Worm (Caenorhabditis elegans) whole organism, early embryonic: ENCODE measurements around the gene C06E1.11.

Experiments used
- B0310.2 ChIP-seq: sonication (generic microtip); optimal IDR thresholded peaks from 2 replicates; lab custom pipeline; 2016; ENCODE audit warnings: mild to moderate bottlenecking, missing genetic modification characterization, missing compliant biosample characterization
- F13C5.2 ChIP-seq: sonication (generic microtip); optimal IDR thresholded peaks from 2 replicates; lab custom pipeline; 2017; ENCODE audit warnings: mild to moderate bottlenecking, missing genetic modification characterization, inconsistent platforms, missing compliant biosample characterization
- aly-1 ChIP-seq: sonication (generic microtip); optimal IDR thresholded peaks from 2 replicates; lab custom pipeline; 2016; ENCODE audit warnings: missing genetic modification characterization, missing compliant biosample characterization
- ama-1 ChIP-seq: fragments of 150-350 bp; optimal IDR thresholded peaks from 2 replicates; lab custom pipeline; 2014
- ceh-13 ChIP-seq: fragments of 200-800 bp; sonication (Bioruptor generic); optimal IDR thresholded peaks from 2 replicates; lab custom pipeline; 2018; ENCODE audit warnings: mild to moderate bottlenecking, missing genetic modification characterization, missing compliant biosample characterization
- ceh-36 ChIP-seq: sonication (generic microtip); optimal IDR thresholded peaks from 2 replicates; lab custom pipeline; 2016; ENCODE audit warnings: missing genetic modification characterization, inconsistent platforms, missing compliant biosample characterization
- ets-7 ChIP-seq: sonication (generic microtip); optimal IDR thresholded peaks from 2 replicates; lab custom pipeline; 2016; ENCODE audit warnings: missing genotype, missing genetic modification characterization, missing compliant biosample characterization
- hmbx-1 ChIP-seq: sonication (generic microtip); optimal IDR thresholded peaks from 2 replicates; lab custom pipeline; 2016; ENCODE audit warnings: mild to moderate bottlenecking, missing genetic modification characterization, missing compliant biosample characterization
- hmg-4 ChIP-seq: fragments of 200-800 bp; sonication (Bioruptor generic); optimal IDR thresholded peaks from 2 replicates; lab custom pipeline; 2018; ENCODE audit warnings: mild to moderate bottlenecking, missing genetic modification characterization, missing compliant biosample characterization
- hnd-1 ChIP-seq: sonication (generic microtip); optimal IDR thresholded peaks from 2 replicates; lab custom pipeline; 2016; ENCODE audit warnings: missing genetic modification characterization, missing compliant biosample characterization
- tbx-11 ChIP-seq: fragments of 200-800 bp; sonication (Bioruptor generic); IDR thresholded peaks from 2 replicates; pipeline ENCODE4 v1.3.6; 2022; ENCODE audit warnings: missing genetic modification characterization, missing compliant biosample characterization
- tbx-37 ChIP-seq: fragments of 200-800 bp; sonication (Bioruptor generic); conservative IDR thresholded peaks from 2 replicates; pipeline ENCODE4 v1.3.6; 2022; ENCODE audit warnings: missing genetic modification reagents, missing genetic modification characterization, missing compliant biosample characterization
- tra-4 ChIP-seq: sonication (generic microtip); optimal IDR thresholded peaks from 2 replicates; lab custom pipeline; 2017; ENCODE audit warnings: missing genetic modification characterization, missing compliant biosample characterization

ce11 chrIII:8620259-8620658 lies 3.8 kb upstream of the C06E1.11 start:
- TF ChIP-seq F13C5.2 (tag; lab: Kevin White, UChicago) (no peak), tbx-11 (GFP tag; lab: Robert Waterston, UW) (no peak), ceh-13 (GFP tag; lab: Kevin White, UChicago) (no peak), aly-1 (tag; lab: Kevin White, UChicago) (no peak), hnd-1 (tag; lab: Kevin White, UChicago) (no peak), tbx-37 (no peak), tra-4 (no peak), ets-7 (tag; lab: Kevin White, UChicago) (no peak), ama-1 (lab: Kevin White, UChicago) (no peak), hmg-4 (GFP tag; lab: Kevin White, UChicago) (no peak), ceh-36 (tag; lab: Kevin White, UChicago) (no peak), hmbx-1 (tag; lab: Kevin White, UChicago) (no peak), B0310.2 (tag; lab: Kevin White, UChicago) (no peak)
